Worm (Caenorhabditis elegans): ENCODE results near the gene F19G12.3.

ce11 chrX:1424509-1424908, at the start of gene F19G12.3:
- TF ChIP-seq him-1 (tag; optimal IDR thresholded peaks at IDR 0.05) (no peak), W03F9.2 (tag; optimal IDR thresholded peaks at IDR 0.05) (no peak)
